Worm (Caenorhabditis elegans) whole organism, early embryonic: ENCODE results near the gene ceh-86.

Experiments
- B0310.2 ChIP-seq: sonication (generic microtip); optimal IDR thresholded peaks from 2 replicates; lab custom pipeline; 2016; ENCODE audit warnings: mild to moderate bottlenecking, missing genetic modification characterization, missing compliant biosample characterization
- ama-1 ChIP-seq: fragments of 150-350 bp; optimal IDR thresholded peaks from 2 replicates; lab custom pipeline; 2014
- ceh-36 ChIP-seq: sonication (generic microtip); optimal IDR thresholded peaks from 2 replicates; lab custom pipeline; 2016; ENCODE audit warnings: missing genetic modification characterization, inconsistent platforms, missing compliant biosample characterization
- tbx-11 ChIP-seq: fragments of 200-800 bp; sonication (Bioruptor generic); IDR thresholded peaks from 2 replicates; pipeline ENCODE4 v1.3.6; 2022; ENCODE audit warnings: missing genetic modification characterization, missing compliant biosample characterization

DNA sequence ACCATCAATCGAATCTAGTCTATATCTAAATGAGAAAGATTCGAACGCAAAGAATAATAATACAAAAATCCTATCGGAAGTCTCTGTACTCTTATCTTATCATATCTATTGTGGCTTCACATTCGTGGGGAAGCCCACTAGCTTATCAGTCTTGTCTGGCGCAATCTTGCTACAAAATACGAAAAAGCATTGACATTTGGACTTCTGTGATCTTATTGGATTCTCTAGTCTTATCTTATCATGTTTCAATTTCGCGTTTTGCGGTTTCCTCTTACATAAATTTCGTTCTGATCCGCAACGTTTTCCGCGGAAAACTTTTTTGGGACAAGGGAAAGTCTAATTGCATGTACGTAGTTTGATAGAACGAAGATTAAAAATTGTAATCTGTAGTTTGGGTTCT, 32.1 kb downstream of the ceh-86 start:
- TF ChIP-seq B0310.2 (tag; lab: Kevin White, UChicago) = no peak
- TF ChIP-seq ama-1 (lab: Kevin White, UChicago) = no peak
- no peak for TF ChIP-seq ceh-36 (tag; lab: Kevin White, UChicago)
- no peak for TF ChIP-seq tbx-11 (GFP tag; lab: Robert Waterston, UW)
